Fruit fly (Drosophila melanogaster): Measurements from ENCODE around the gene kst.

The kst gene

dm6 chr3L:3334784-3335183 lies 1.9 kb upstream of the kst start, which contains the start of gene CG14969:
Gene CG14969 (minus strand): TSS chr3L:3334978.
- TF ChIP-seq ttk (optimal IDR thresholded peaks at IDR 0.05) (no peak), insv (optimal IDR thresholded peaks at IDR 0.05) (no peak), psq (optimal IDR thresholded peaks at IDR 0.05) (no peak), h (optimal IDR thresholded peaks at IDR 0.05) (no peak), Myc (optimal IDR thresholded peaks at IDR 0.05) (no peak), Sin3A (optimal IDR thresholded peaks at IDR 0.05) (no peak)

DNA sequence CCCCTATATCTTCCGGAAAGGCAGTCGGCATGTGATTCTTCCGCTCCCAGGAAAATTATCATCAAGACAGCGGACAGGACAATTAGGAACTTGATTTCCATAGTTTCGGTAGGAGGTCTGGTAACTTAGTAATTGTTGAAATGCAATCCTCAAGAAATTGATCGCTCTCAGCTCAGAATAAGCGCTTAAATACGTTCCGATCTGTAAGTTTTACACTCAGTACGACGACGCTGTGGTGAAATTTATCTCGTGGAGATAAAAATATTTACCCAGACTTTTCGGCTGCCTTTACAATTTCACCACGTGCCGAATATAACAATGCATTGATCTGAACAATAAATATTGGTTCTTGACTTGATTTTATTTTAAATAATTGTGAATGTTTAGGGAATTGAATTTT lies 972 bp upstream of the kst start, which contains the start of gene Drsl1:
Gene Drsl1 (minus strand): TSS at position 101 of the 400 bp plus-strand sequence.
- TF ChIP-seq Sin3A (optimal IDR thresholded peaks at IDR 0.05), result no peak
- no peak for TF ChIP-seq ttk (optimal IDR thresholded peaks at IDR 0.05)
- TF ChIP-seq Myc (optimal IDR thresholded peaks at IDR 0.05), result no peak

DNA sequence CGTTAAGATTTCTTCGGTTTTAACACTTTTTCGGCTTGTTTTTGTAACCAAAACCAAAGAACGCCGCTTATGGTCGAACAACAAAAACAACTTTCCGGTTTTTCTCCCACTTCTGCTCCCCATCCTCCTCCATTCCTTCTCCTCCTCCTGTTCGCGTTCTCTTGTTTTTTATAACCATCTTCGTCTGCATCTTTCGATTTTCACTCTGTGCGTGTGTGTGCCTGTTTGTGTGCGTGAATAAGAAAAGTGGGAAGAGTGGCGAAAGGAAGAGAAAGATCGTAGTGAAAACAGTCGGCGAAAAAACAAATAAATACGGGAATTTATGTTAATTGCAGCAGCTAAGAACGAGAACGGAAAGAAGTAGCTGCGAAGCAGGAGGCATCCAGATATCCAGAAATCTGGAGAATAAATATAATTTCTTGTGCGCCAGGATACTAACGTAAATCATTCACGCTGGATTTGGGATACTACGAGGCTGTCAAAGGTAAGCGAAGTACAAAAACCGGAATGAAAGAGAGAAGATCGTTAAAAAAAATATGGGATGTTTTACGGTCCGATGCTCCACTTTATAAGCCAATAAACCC lies 777 bp downstream of the kst start:
- TF ChIP-seq Myc (optimal IDR thresholded peaks at IDR 0.05) (no peak), Sin3A (optimal IDR thresholded peaks at IDR 0.05) (no peak), ttk (optimal IDR thresholded peaks at IDR 0.05) (no peak), h (optimal IDR thresholded peaks at IDR 0.05) (no peak), psq (optimal IDR thresholded peaks at IDR 0.05) (no peak), insv (optimal IDR thresholded peaks at IDR 0.05) (no peak)

dm6 chr3L:3338028-3338855 lies 1.6 kb downstream of the kst start:
- no peak for TF ChIP-seq h (optimal IDR thresholded peaks at IDR 0.05)
- TF ChIP-seq insv (optimal IDR thresholded peaks at IDR 0.05), result no peak
- TF ChIP-seq Myc (optimal IDR thresholded peaks at IDR 0.05), result no peak
- TF ChIP-seq ttk (optimal IDR thresholded peaks at IDR 0.05), result no peak
- TF ChIP-seq psq (optimal IDR thresholded peaks at IDR 0.05), result no peak
- TF ChIP-seq Sin3A (optimal IDR thresholded peaks at IDR 0.05), result no peak

DNA sequence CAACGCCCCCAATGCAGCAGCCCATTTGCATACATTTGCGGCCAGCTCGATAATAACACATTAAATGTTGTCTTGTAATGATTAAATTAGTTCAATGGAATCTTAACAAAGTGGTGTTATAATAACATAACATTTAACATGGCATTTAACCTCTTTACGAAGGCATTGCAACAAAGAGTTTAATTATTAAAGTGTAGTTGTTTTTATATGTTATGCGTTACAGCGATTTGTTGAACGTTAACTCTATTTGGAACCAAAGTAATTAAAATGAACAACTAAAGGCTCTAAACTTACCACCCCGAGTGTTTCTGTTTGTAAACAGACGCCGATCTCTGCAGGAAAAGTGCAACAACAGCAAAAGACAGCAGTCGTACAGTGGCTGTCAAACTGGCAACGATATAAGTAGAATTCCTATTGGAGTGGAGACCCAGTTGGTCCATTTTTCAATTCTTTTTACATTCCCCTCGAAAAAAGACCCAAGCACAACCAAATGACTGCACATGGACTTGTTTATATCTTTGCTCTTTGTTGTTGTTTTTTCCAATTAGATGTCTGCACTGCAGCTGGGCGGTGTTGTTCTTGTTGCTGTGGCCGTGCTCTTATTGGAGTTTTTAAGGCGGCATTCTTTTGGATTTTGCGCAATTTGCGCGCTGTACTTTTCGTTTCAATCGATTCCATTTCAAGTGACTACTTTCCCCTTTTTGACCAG lies 2.4 kb downstream of the kst start:
- TF ChIP-seq Sin3A (optimal IDR thresholded peaks at IDR 0.05) (no peak), psq (optimal IDR thresholded peaks at IDR 0.05) (no peak), ttk (optimal IDR thresholded peaks at IDR 0.05) (no peak), Myc (optimal IDR thresholded peaks at IDR 0.05) (no peak), insv (optimal IDR thresholded peaks at IDR 0.05) (no peak), h (optimal IDR thresholded peaks at IDR 0.05) (no peak)

- no peak for TF ChIP-seq ttk (optimal IDR thresholded peaks at IDR 0.05)
- no peak for TF ChIP-seq Myc (optimal IDR thresholded peaks at IDR 0.05)
- no peak for TF ChIP-seq psq (optimal IDR thresholded peaks at IDR 0.05)
- no peak for TF ChIP-seq Sin3A (optimal IDR thresholded peaks at IDR 0.05)
- TF ChIP-seq h (optimal IDR thresholded peaks at IDR 0.05), result no peak
- no peak for TF ChIP-seq insv (optimal IDR thresholded peaks at IDR 0.05)
These were observed 3.1 kb downstream of the kst start for dm6 chr3L:3339695-3340226.

dm6 chr3L:3342307-3342940 lies 5.8 kb downstream of the kst start:
- no peak for TF ChIP-seq Myc (optimal IDR thresholded peaks at IDR 0.05)
- TF ChIP-seq psq (optimal IDR thresholded peaks at IDR 0.05), result no peak
- TF ChIP-seq Sin3A (optimal IDR thresholded peaks at IDR 0.05), result no peak
- TF ChIP-seq insv (optimal IDR thresholded peaks at IDR 0.05), result no peak
- TF ChIP-seq ttk (optimal IDR thresholded peaks at IDR 0.05), result no peak
- TF ChIP-seq h (optimal IDR thresholded peaks at IDR 0.05), result no peak

dm6 chr3L:3343260-3343659 lies 6.6 kb downstream of the kst start:
- no peak for TF ChIP-seq h (optimal IDR thresholded peaks at IDR 0.05)
- TF ChIP-seq psq (optimal IDR thresholded peaks at IDR 0.05), result no peak
- TF ChIP-seq Myc (optimal IDR thresholded peaks at IDR 0.05), result no peak
- no peak for TF ChIP-seq Sin3A (optimal IDR thresholded peaks at IDR 0.05)
- TF ChIP-seq ttk (optimal IDR thresholded peaks at IDR 0.05), result no peak
- no peak for TF ChIP-seq insv (optimal IDR thresholded peaks at IDR 0.05)

- TF ChIP-seq Sin3A (optimal IDR thresholded peaks at IDR 0.05) (no peak), h (optimal IDR thresholded peaks at IDR 0.05) (no peak), insv (optimal IDR thresholded peaks at IDR 0.05) (no peak), ttk (optimal IDR thresholded peaks at IDR 0.05) (no peak), Myc (optimal IDR thresholded peaks at IDR 0.05) (no peak), psq (optimal IDR thresholded peaks at IDR 0.05) (no peak)
These were observed 7.9 kb downstream of the kst start for dm6 chr3L:3344528-3344927.

DNA sequence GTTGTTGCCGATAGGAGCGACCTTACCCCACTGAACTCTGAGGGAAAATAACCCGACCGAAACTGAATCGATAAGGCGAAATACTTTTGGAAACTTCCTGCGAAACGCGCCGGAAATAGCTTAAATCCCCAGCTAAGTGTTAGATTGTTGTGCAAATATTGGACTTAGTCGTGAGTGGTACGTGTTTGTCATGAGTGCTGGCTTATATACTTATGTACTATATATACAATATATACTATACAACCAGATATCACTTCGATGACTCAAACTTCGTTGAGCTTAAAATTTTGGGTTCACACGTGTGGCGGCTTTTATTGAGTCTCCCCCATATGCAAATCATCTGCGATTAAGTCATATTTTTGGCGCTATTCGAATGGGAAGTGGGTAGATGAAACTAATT lies 9.6 kb downstream of the kst start:
- TF ChIP-seq ttk (optimal IDR thresholded peaks at IDR 0.05) (no peak), Myc (optimal IDR thresholded peaks at IDR 0.05) (no peak), psq (optimal IDR thresholded peaks at IDR 0.05) (no peak), h (optimal IDR thresholded peaks at IDR 0.05) (no peak)

DNA sequence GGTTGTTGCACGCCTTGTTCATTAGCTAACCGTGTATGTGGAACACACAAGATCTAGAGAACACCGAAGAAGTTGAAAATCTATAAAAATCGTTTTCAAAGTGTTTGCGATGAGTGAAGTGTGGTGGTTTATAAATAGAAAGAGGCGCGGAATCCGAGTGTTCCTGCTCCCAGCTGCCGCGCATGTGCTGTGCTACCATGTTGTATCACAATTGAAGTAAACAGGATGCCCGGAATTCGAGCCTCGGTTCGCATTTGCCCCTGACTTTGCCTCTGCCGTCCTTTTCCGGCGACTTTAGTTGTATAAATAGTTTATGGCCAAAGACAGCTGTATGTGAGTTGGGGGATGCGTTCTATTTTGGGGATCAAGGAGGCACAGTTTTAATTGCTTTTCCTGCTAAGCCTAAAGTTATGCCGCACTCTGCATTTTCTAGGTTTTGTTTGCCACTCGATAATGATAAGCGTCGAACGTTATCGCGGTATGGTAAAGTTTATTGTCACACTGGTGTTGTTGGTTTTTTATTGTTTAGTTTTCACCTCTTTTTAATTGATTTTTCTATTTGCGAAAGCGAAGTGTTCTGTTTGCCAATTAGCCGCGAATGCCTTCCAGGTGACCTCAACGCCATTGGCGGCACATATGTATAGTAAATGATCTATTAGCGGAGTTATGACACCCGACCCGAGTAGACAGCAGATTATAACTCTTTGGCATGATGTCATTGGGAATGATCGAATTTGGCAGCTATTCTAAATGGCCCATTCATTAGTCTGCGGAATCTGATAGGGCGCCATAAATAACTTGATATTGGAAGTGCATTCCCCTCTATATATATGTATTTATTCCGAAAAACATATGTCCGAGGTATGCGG lies 12.5 kb downstream of the kst start:
- TF ChIP-seq insv (optimal IDR thresholded peaks at IDR 0.05), result no peak
- no peak for TF ChIP-seq h (optimal IDR thresholded peaks at IDR 0.05)
- TF ChIP-seq Myc (optimal IDR thresholded peaks at IDR 0.05), result no peak
- no peak for TF ChIP-seq ttk (optimal IDR thresholded peaks at IDR 0.05)
- TF ChIP-seq psq (optimal IDR thresholded peaks at IDR 0.05), result no peak
- TF ChIP-seq Sin3A (optimal IDR thresholded peaks at IDR 0.05), result no peak

Measured in Kc167 (cell line).